Fruit fly (Drosophila melanogaster): ENCODE measurements around the gene cas.

The cas gene

DNA sequence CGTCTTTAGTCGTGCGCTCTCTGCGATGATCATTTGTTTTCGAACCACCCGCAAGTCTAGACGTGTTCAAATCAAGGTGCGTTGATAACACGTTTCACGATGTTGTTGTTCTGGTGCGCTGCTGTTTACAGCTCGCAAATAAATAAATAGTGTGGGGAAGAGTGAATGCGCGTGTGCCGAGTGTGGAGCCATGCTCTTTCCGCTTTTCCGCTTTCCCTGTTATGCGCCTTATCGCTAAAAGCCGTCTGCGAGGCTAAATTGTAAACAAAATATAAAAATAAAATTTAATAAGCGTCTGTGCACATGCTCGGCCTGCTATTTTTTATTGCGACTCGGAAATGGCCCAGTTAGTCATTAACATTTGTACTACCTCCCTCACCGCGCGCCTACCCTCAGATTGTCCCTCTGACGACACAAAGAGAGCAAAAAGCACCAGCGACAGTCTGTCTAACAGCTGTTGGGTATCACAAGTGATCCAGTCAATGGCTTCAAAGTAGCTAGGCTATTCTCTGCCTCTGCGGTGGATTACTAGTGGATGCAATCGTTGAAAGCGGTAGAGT, 43.9 kb downstream of the cas start (continued):
- TF ChIP-seq CG10267 (tag; optimal IDR thresholded peaks at IDR 0.05): peak; percentile 44
- TF ChIP-seq pzg (GFP tag; optimal IDR thresholded peaks at IDR 0.05): peak; percentile 19
- TF ChIP-seq CG34224 (GFP tag; IDR thresholded peaks at IDR 0.05; ENCODE audit: partially characterized antibody): peak; percentile 46; the same call in 1 of the 3 replicates
- peak; percentile 23 for TF ChIP-seq cg (GFP tag; optimal IDR thresholded peaks at IDR 0.05)
- TF ChIP-seq CG33557 (GFP tag; optimal IDR thresholded peaks at IDR 0.05): peak; percentile 89
- peak; percentile 21 for TF ChIP-seq Usf (GFP tag; optimal IDR thresholded peaks at IDR 0.05)
- peak; percentile 57 for TF ChIP-seq Six4 (GFP tag; optimal IDR thresholded peaks at IDR 0.05)
- peak; percentile 36 for TF ChIP-seq psq (GFP tag; optimal IDR thresholded peaks at IDR 0.05)
- no peak for TF ChIP-seq CG10565 (GFP tag; optimal IDR thresholded peaks at IDR 0.05)
- peak; percentile 45; the same call in 1 of the 3 replicates for TF ChIP-seq sr (GFP tag; IDR thresholded peaks at IDR 0.05)
- 0 out of 2 replicates have a peak, but pooled peaks have one; percentile 33 for TF ChIP-seq CG7372 (GFP tag; IDR thresholded peaks at IDR 0.05)
- peak; percentile 50 for TF ChIP-seq trh (GFP tag; optimal IDR thresholded peaks at IDR 0.05)
- peak in 1 of 2 experiments; percentile 91 for TF ChIP-seq Eip74EF (GFP tag; optimal IDR thresholded peaks at IDR 0.05)
- TF ChIP-seq Poxn (GFP tag; IDR thresholded peaks at IDR 0.05): no peak
- peak; percentile 90 for TF ChIP-seq caup (GFP tag; optimal IDR thresholded peaks at IDR 0.05; ENCODE audit: severe bottlenecking)
- TF ChIP-seq dysf (GFP tag; IDR thresholded peaks at IDR 0.05): peak; percentile 19; the same call in 1 of the 3 replicates
- no peak for TF ChIP-seq CG8478 (optimal IDR thresholded peaks at IDR 0.05)
- peak; percentile 33 for TF ChIP-seq Atf-2 (GFP tag; optimal IDR thresholded peaks at IDR 0.05)
- peak; percentile 65; the same call in 1 of the 2 replicates for TF ChIP-seq stc (GFP tag; IDR thresholded peaks at IDR 0.05)
- TF ChIP-seq CG10147 (GFP tag; optimal IDR thresholded peaks at IDR 0.05): no peak
- peak; percentile 74 for TF ChIP-seq CG8290 (GFP tag; optimal IDR thresholded peaks at IDR 0.05)
- TF ChIP-seq CG8290 (tag; optimal IDR thresholded peaks at IDR 0.05): peak; percentile 87 to 92
- TF ChIP-seq bcd (GFP tag; optimal IDR thresholded peaks at IDR 0.05): peak; percentile 57
- peak; percentile 66 for TF ChIP-seq CG2712 (tag; optimal IDR thresholded peaks at IDR 0.05)
- TF ChIP-seq salm (tag; optimal IDR thresholded peaks at IDR 0.05): peak; percentile 89
- TF ChIP-seq esg (GFP tag; conservative IDR thresholded peaks at IDR 0.05): no peak
- no peak for TF ChIP-seq yki (optimal IDR thresholded peaks at IDR 0.05)
- peak; percentile 74 for TF ChIP-seq CG18764 (GFP tag; optimal IDR thresholded peaks at IDR 0.05)
- peak; percentile 83 for TF ChIP-seq CG5180 (GFP tag; optimal IDR thresholded peaks at IDR 0.05)
- peak; percentile 48 for TF ChIP-seq tup (GFP tag; optimal IDR thresholded peaks at IDR 0.05)
- no peak for TF ChIP-seq CG11085 (GFP tag; IDR thresholded peaks at IDR 0.05)
- peak; percentile 34 for TF ChIP-seq tin (GFP tag; optimal IDR thresholded peaks at IDR 0.05)
- peak; percentile 73 for TF ChIP-seq CG7271 (tag; optimal IDR thresholded peaks at IDR 0.05)
- no peak for TF ChIP-seq Dll (GFP tag; IDR thresholded peaks at IDR 0.05; ENCODE audit: partially characterized antibody)
- TF ChIP-seq CG7839 (tag; optimal IDR thresholded peaks at IDR 0.05): no peak
- TF ChIP-seq CG17829 (tag; optimal IDR thresholded peaks at IDR 0.05): peak; percentile 62
- TF ChIP-seq Taf1 (GFP tag; IDR thresholded peaks at IDR 0.05): 0 out of 2 replicates have a peak, but pooled peaks have one; percentile 16
- TF ChIP-seq CG1602 (GFP tag; optimal IDR thresholded peaks at IDR 0.05): peak; percentile 27
- TF ChIP-seq aop (GFP tag; IDR thresholded peaks at IDR 0.05): no peak
- peak; percentile 67 for TF ChIP-seq CG16863 (GFP tag; optimal IDR thresholded peaks at IDR 0.05)
- peak; percentile 12 for TF ChIP-seq lbe (GFP tag; optimal IDR thresholded peaks at IDR 0.05)
- TF ChIP-seq amos (GFP tag; IDR thresholded peaks at IDR 0.05; ENCODE audit: partially characterized antibody): no peak; the same call in 1 of the 2 replicates
- peak; percentile 20 for TF ChIP-seq Oli (tag; optimal IDR thresholded peaks at IDR 0.05)
- peak; percentile 67 for TF ChIP-seq CG18262 (tag; optimal IDR thresholded peaks at IDR 0.05)
- peak; percentile 71 for TF ChIP-seq NK7.1 (GFP tag; optimal IDR thresholded peaks at IDR 0.05)
- peak in 1 of 2 experiments; percentile 5 for TF ChIP-seq Hr78 (GFP tag; optimal IDR thresholded peaks at IDR 0.05)
- TF ChIP-seq org-1 (GFP tag; optimal IDR thresholded peaks at IDR 0.05): peak; percentile 83
- TF ChIP-seq bigmax (GFP tag; optimal IDR thresholded peaks at IDR 0.05): peak; percentile 70
- no peak for TF ChIP-seq knrl (GFP tag; IDR thresholded peaks at IDR 0.05; ENCODE audit: partially characterized antibody)
- TF ChIP-seq ftz-f1 (GFP tag; optimal IDR thresholded peaks at IDR 0.05): peak; percentile 71

Data from whole organism, embryonic.